Fruit fly (Drosophila melanogaster) whole organism: Measurements from ENCODE around the gene CG7191.
"Not testable (repeated sequence)": the region's sequence is repeated elsewhere in the genome, so short reads cannot be mapped to it uniquely, and the experiment has no call there.

Source experiments
- CG8478 ChIP-seq: fragments of >200 bp; optimal IDR thresholded peaks from 2 replicates; lab custom pipeline; 2018; ENCODE audit warnings: inconsistent platforms
- Dll ChIP-seq: fragments of >200 bp; optimal IDR thresholded peaks from 2 replicates; lab custom pipeline; 2017
- EcR ChIP-seq, 2 experiments: fragments of >200 bp; optimal IDR thresholded peaks; 2 replicates each; lab custom pipeline; 2017; ENCODE audit warnings: missing biosample characterization in 2 of 2, missing genetic modification characterization in 2 of 2, missing genetic modification reagents in 2 of 2
- pan ChIP-seq: fragments of >200 bp; optimal IDR thresholded peaks from 2 replicates; lab custom pipeline; 2017
- psq ChIP-seq: fragments of >200 bp; optimal IDR thresholded peaks from 2 replicates; lab custom pipeline; 2017
- usp ChIP-seq: fragments of >200 bp; optimal IDR thresholded peaks from 2 replicates; lab custom pipeline; 2017; ENCODE audit warnings: missing biosample characterization, missing genetic modification characterization, mixed read lengths

The CG7191 gene

DNA sequence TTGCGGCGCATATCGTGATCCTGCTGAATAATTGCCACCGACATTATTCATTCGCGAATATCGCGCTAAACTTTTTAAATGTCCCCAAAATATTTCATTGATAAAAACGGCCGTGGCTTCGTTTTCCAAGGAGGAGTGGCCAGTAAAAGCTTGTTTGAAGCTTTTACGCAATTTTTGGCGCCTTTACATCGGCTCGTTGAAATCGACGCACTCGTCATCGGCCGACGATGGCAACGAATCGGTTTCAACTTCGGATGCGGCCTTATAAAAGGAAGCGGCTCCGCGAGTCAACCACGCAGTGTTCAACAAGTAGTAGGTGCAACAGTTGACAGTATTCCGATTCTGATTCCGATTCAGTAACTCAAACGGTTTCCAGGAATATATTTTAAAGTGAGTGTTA, at the start of gene CG7191:
TSS of gene CG7191 (plus strand) at position 301 of the 400 bp plus-strand sequence.
- TF ChIP-seq CG8478 (lab: Kevin White, UChicago): no peak
- no peak for TF ChIP-seq psq (lab: Kevin White, UChicago)

DNA sequence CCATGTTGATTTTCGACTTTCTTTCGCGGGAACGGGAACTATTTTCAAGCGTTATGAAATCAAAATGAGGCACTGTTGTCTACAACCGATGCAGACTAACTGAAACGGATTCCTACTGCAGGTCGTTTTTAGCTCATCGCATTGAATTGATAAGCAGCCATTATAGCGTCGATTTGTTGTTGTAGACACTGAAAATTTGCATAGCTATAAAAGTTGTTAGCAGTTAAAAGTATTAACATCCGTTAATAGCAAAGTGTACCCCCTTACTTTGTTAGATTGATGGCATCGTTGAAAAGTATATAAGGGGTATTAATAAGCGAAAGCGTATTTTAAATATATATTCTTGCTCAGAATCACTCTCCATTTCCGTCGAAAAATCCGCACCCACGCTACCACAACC, 48.0 kb upstream of the CG7191 start, which contains the start of gene CG13793:
TSS of gene CG13793 (minus strand) at position 101 of the 400 bp plus-strand sequence.
- no peak for TF ChIP-seq CG8478 (lab: Kevin White, UChicago)
- no peak for TF ChIP-seq pan (lab: Kevin White, UChicago)
- no peak for TF ChIP-seq usp (GFP tag; lab: Kevin White, UChicago)
- no peak for TF ChIP-seq EcR (GFP tag; optimal IDR thresholded peaks at IDR 0.05; lab: Kevin White, UChicago)
- no peak for TF ChIP-seq psq (lab: Kevin White, UChicago)
- no peak for TF ChIP-seq Dll (lab: Kevin White, UChicago)

DNA sequence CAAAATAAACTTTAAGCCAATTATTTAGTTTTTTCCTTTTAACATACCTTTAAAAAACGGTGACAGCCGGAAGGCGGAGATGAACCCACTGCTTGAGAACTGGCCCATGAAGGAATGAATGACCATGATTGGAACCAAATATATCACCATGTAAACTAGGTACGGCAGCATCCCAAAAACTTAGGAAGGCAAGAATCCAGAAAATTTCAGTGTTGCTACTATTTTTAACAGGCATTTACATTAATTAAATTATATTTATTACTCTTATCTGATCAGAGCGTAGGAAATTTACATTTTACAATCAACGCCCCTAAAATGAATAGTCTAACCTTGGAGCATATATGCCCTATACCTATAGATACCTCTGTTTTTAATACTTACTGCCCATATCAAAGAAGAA, 45.3 kb upstream of the CG7191 start:
- TF ChIP-seq CG8478 (lab: Kevin White, UChicago) (no peak), pan (lab: Kevin White, UChicago) (no peak), Dll (lab: Kevin White, UChicago) (no peak), psq (lab: Kevin White, UChicago) (no peak), usp (GFP tag; lab: Kevin White, UChicago) (no peak), EcR (GFP tag; optimal IDR thresholded peaks at IDR 0.05; lab: Kevin White, UChicago) (no peak)

DNA sequence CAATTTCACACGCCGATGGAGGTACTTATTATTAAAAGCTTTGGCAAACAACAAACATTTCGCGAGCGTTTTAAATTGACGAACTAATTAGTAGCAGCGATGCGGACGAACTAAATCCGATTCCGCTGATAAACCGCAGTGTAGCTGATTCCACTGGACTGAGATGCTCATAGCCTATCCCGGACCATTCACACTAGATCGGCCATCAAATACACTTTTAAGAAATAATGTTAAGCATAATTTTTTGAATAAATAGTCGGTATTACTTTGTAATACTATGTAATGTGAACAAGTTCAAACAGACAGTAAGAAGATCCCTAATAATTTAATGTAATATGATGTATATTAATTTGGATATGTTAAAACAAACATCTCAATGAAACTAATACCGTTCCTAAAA, 44.7 kb upstream of the CG7191 start, which contains the start of gene CG13794:
TSS of gene CG13794 (minus strand) at position 101 of the 400 bp plus-strand sequence.
- TF ChIP-seq psq (lab: Kevin White, UChicago) (no peak), pan (lab: Kevin White, UChicago) (no peak), usp (GFP tag; lab: Kevin White, UChicago) (no peak), CG8478 (lab: Kevin White, UChicago) (no peak), Dll (lab: Kevin White, UChicago) (no peak), EcR (GFP tag; optimal IDR thresholded peaks at IDR 0.05; lab: Kevin White, UChicago) (no peak)

DNA sequence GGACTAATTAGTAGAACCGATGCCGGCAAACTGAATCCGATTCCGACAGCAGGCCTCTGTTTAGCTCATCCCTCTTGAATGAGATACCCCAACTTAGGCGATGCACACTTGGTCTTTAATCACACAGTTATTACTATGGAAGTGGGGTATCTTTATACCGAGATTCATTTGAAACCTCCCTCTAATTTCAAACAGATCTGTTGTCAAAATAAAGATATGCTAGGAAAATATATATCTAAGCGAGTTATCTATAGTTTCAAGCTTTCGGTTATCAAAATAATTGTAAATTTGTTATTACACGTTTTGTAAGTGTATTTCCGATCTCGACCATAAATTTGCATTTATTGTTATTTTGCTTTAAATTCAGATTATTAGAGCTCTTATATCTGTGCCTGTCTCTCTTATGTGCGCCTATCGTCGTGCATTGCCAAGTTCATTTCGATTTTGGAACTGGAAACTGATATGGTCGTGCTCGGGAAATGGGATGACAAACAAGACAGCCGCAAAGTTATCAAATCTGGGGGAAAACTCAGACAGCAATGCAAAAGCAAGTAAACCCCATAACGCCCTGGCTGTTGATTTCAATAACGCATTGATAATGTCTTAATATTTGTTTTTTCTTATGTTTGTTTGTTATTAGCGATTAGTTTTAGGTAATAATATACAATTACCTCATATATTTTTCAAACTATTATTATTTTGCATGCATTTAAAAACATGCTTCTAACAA, 41.0 kb upstream of the CG7191 start, which contains the start of gene CG13795:
TSS of gene CG13795 (minus strand) at position 31 of the 730 bp plus-strand sequence.
- TF ChIP-seq Dll (lab: Kevin White, UChicago) (no peak), psq (lab: Kevin White, UChicago) (no peak), usp (GFP tag; lab: Kevin White, UChicago) (no peak), pan (lab: Kevin White, UChicago) (no peak), CG8478 (lab: Kevin White, UChicago) (no peak), EcR (GFP tag; optimal IDR thresholded peaks at IDR 0.05; lab: Kevin White, UChicago) (no peak)

DNA sequence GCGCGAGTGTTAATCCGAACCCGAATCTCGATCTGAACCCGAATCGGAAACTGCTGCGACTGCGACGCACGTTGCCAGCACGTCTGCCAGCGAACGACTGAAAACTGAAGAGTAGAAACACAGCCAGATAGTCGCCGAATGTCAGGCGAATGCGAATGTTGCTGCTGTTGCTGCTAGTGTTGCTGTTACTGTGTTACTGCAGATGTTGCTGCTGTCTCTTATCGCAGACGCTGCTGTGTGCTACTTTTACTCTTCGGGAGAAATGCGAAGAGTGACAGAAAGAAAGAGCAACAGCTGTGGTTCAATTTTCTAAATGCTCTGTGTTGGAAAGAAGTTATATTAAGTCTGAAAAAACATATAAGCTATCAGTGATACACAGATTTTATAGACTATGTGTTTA, 34.9 kb upstream of the CG7191 start, which contains the start of gene CG13796:
TSS of gene CG13796 (minus strand) at position 101 of the 400 bp plus-strand sequence.
- TF ChIP-seq psq (lab: Kevin White, UChicago); Dll (lab: Kevin White, UChicago); EcR (GFP tag; optimal IDR thresholded peaks at IDR 0.05; lab: Kevin White, UChicago): not testable (repeated sequence)

DNA sequence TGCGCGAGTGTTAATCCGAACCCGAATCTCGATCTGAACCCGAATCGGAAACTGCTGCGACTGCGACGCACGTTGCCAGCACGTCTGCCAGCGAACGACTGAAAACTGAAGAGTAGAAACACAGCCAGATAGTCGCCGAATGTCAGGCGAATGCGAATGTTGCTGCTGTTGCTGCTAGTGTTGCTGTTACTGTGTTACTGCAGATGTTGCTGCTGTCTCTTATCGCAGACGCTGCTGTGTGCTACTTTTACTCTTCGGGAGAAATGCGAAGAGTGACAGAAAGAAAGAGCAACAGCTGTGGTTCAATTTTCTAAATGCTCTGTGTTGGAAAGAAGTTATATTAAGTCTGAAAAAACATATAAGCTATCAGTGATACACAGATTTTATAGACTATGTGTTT, 28.7 kb upstream of the CG7191 start, which contains the start of gene CG31904:
TSS of gene CG31904 (minus strand) at position 101 of the 400 bp plus-strand sequence.
- TF ChIP-seq psq, Dll, CG8478 (lab: Kevin White, UChicago): not testable (repeated sequence)

DNA sequence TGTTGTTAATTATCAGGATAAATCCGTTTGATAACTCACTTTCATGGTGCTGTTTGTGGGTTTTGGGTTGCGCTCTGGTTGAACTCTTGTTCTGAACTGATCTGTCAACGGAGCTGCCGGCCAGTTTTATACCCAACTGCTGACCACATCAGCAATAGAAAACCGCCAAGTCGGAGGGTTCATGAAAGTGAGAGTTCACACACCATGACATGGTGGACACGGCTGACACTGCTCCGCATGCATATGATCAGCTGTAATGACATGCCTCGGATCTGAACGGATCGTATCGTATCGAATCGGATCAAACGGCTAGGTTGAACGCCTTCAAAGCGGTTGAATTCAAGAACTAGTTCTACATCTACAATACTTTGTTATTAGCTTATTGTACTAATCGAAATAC, 26.0 kb upstream of the CG7191 start, which contains the start of gene Acp1:
TSS of gene Acp1 (minus strand) at position 101 of the 400 bp plus-strand sequence.
- TF ChIP-seq EcR (GFP tag; optimal IDR thresholded peaks at IDR 0.05; lab: Kevin White, UChicago): no peak
- no peak for TF ChIP-seq pan (lab: Kevin White, UChicago)
- no peak for TF ChIP-seq Dll (lab: Kevin White, UChicago)
- no peak for TF ChIP-seq psq (lab: Kevin White, UChicago)
- no peak for TF ChIP-seq usp (GFP tag; lab: Kevin White, UChicago)
- TF ChIP-seq CG8478 (lab: Kevin White, UChicago): no peak

DNA sequence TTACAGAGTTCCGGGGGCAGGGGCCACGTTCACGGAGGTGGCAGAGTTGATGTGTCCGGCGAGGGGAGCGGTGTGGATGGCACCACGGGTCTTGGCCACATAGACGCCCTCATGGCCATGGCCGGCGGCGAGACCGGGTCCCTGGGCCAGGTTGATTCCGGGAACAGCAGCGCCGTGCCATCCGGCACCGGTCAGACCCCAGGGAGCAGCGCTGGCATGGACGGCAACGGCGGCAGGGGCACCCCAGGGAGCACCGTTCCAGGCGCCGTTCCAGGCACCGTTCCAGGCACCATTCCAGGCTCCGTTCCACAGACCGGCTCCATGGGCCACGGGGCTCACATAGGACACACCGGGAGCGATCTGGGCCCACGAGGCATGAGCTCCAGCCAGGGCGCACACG, 23.2 kb upstream of the CG7191 start:
- no peak for TF ChIP-seq psq (lab: Kevin White, UChicago)
- no peak for TF ChIP-seq EcR (GFP tag; optimal IDR thresholded peaks at IDR 0.05; lab: Kevin White, UChicago)
- TF ChIP-seq usp (GFP tag; lab: Kevin White, UChicago): no peak
- no peak for TF ChIP-seq pan (lab: Kevin White, UChicago)
- no peak for TF ChIP-seq Dll (lab: Kevin White, UChicago)
- TF ChIP-seq CG8478 (lab: Kevin White, UChicago): no peak

DNA sequence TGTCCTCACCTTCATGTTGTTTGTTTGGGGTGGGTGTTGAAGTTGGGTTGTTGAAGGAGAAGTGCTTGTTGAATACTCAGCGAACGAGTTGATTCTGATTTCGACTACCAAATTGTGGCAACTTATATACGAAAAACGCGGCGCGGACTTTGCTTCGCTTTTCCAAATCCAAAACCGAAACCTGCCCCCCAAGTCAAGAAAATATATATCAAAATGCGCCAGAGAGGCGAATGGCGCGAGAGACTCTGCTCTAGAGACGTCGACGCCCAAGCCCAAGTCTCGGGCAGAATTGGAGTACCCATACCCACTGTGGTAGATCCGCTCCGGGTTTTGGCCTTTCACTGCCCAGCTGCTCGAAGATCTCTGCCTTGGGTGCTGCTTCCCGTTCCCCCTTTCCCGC, 22.7 kb upstream of the CG7191 start, which contains the start of gene CG7214:
TSS of gene CG7214 (minus strand) at position 101 of the 400 bp plus-strand sequence.
- TF ChIP-seq usp (GFP tag; lab: Kevin White, UChicago): no peak
- TF ChIP-seq psq (lab: Kevin White, UChicago): no peak
- TF ChIP-seq CG8478 (lab: Kevin White, UChicago): no peak
- no peak for TF ChIP-seq pan (lab: Kevin White, UChicago)
- no peak for TF ChIP-seq Dll (lab: Kevin White, UChicago)
- no peak for TF ChIP-seq EcR (GFP tag; optimal IDR thresholded peaks at IDR 0.05; lab: Kevin White, UChicago)

DNA sequence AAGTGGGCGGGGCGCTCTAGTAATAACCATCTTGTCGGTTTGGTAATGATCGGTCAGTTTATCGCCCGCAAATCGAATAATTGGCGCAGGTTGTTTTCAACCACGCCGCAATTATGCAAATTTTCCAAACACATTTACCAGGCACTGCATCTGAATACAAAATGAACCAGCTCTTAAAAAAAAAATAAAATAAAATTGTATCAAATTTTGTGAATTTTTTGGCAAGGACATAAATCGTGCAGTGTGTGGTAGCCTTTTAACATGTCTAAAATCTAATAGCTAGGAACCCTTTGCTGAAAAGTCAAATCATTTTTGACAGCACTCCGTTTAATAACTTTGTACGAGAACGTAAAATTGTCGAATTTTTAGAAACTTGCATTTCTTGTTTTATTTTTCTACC, 20.5 kb upstream of the CG7191 start, which contains the start of gene ATPsynGL:
TSS of gene ATPsynGL (plus strand) at position 301 of the 400 bp plus-strand sequence.
- TF ChIP-seq psq (lab: Kevin White, UChicago) (no peak), Dll (lab: Kevin White, UChicago) (no peak), usp (GFP tag; lab: Kevin White, UChicago) (no peak), pan (lab: Kevin White, UChicago) (no peak), CG8478 (lab: Kevin White, UChicago) (no peak), EcR (GFP tag; optimal IDR thresholded peaks at IDR 0.05; lab: Kevin White, UChicago) (no peak)
